Fruit fly (Drosophila melanogaster) whole organism, embryonic: ENCODE data around the gene Jhbp16.

Source experiments
- Adf1 ChIP-seq: fragments of 200-800 bp; sonication (Bioruptor generic); IDR thresholded peaks from 2 replicates; pipeline ENCODE4 v1.3.6; 2022; ENCODE audit warnings: missing biosample characterization, missing genetic modification characterization
- CG11398 ChIP-seq: fragments of 200-800 bp; sonication (Bioruptor generic); optimal IDR thresholded peaks from 2 replicates; lab custom pipeline; 2016; ENCODE audit warnings: missing biosample characterization, missing genetic modification characterization
- CG12659 ChIP-seq: fragments of 200-800 bp; sonication (Bioruptor generic); optimal IDR thresholded peaks from 3 replicates; lab custom pipeline; 2017; ENCODE audit warnings: mild to moderate bottlenecking, missing biosample characterization, missing genetic modification reagents, missing genetic modification characterization
- CG14441 ChIP-seq: fragments of 200-800 bp; sonication (Bioruptor generic); IDR thresholded peaks from 2 replicates; pipeline ENCODE4 v1.3.6; 2022; ENCODE audit warnings: missing biosample characterization, missing genetic modification characterization
- CG1647 ChIP-seq: fragments of 200-800 bp; sonication (Bioruptor generic); optimal IDR thresholded peaks from 3 replicates; lab custom pipeline; 2016; ENCODE audit warnings: missing biosample characterization, missing genetic modification characterization
- CG17568 ChIP-seq: fragments of 200-800 bp; sonication (Bioruptor generic); optimal IDR thresholded peaks from 2 replicates; lab custom pipeline; 2018; ENCODE audit warnings: missing biosample characterization, mild to moderate bottlenecking, missing genetic modification characterization, moderate library complexity
- CG17829 ChIP-seq: fragments of 200-800 bp; optimal IDR thresholded peaks from 2 replicates; lab custom pipeline; 2019; ENCODE audit warnings: missing biosample characterization, mild to moderate bottlenecking, missing genetic modification characterization, moderate library complexity
- CG17912 ChIP-seq: fragments of 200-800 bp; sonication (Bioruptor generic); optimal IDR thresholded peaks from 2 replicates; lab custom pipeline; 2018; ENCODE audit warnings: missing biosample characterization, mild to moderate bottlenecking, missing genetic modification characterization
- CG18476 ChIP-seq: fragments of 200-800 bp; sonication (Bioruptor generic); optimal IDR thresholded peaks from 2 replicates; lab custom pipeline; 2016; ENCODE audit warnings: missing biosample characterization, mild to moderate bottlenecking, missing genetic modification characterization
- CG2202 ChIP-seq: fragments of 200-800 bp; sonication (Bioruptor generic); optimal IDR thresholded peaks from 2 replicates; lab custom pipeline; 2018; ENCODE audit warnings: missing biosample characterization, mild to moderate bottlenecking, missing genetic modification characterization
- CG31441 ChIP-seq: fragments of 200-800 bp; sonication (Bioruptor generic); IDR thresholded peaks from 2 replicates; pipeline ENCODE4 v1.3.6; 2022; ENCODE audit warnings: missing biosample characterization, missing genetic modification characterization
- CG32772 ChIP-seq: fragments of 200-800 bp; sonication (Bioruptor generic); IDR thresholded peaks from 2 replicates; pipeline ENCODE4 v1.3.6; 2022; ENCODE audit warnings: missing biosample characterization, missing genetic modification characterization
- CG33213 ChIP-seq: fragments of 200-800 bp; sonication (Bioruptor generic); optimal IDR thresholded peaks from 3 replicates; lab custom pipeline; 2016; ENCODE audit warnings: missing biosample characterization, missing genetic modification characterization
- CG3407 ChIP-seq: fragments of 200-800 bp; sonication (Bioruptor generic); optimal IDR thresholded peaks from 2 replicates; lab custom pipeline; 2018; ENCODE audit warnings: missing biosample characterization, mild to moderate bottlenecking, missing genetic modification characterization
- CG34422 ChIP-seq: fragments of 200-800 bp; sonication (Bioruptor generic); IDR thresholded peaks from 3 replicates; pipeline ENCODE4 v1.3.6; 2022; ENCODE audit warnings: missing biosample characterization, missing genetic modification characterization
- CG3995 ChIP-seq: fragments of 200-800 bp; sonication (Bioruptor generic); optimal IDR thresholded peaks from 3 replicates; lab custom pipeline; 2016; ENCODE audit warnings: missing biosample characterization, missing genetic modification characterization
- CG42726 ChIP-seq: fragments of 200-800 bp; sonication (Bioruptor generic); IDR thresholded peaks from 2 replicates; pipeline ENCODE4 v1.3.6; 2022; ENCODE audit warnings: missing biosample characterization, missing genetic modification characterization; ENCODE audit not compliant: partially characterized antibody
- CG4328 ChIP-seq: fragments of 200-800 bp; sonication (Bioruptor generic); optimal IDR thresholded peaks from 3 replicates; lab custom pipeline; 2017; ENCODE audit warnings: missing biosample characterization, missing genetic modification reagents, missing genetic modification characterization
- CG7271 ChIP-seq: fragments of 200-800 bp; sonication (Bioruptor generic); optimal IDR thresholded peaks from 2 replicates; lab custom pipeline; 2018; ENCODE audit warnings: missing biosample characterization, mild to moderate bottlenecking, missing genetic modification characterization, moderate library complexity
- CG9215 ChIP-seq: fragments of 200-800 bp; sonication (Bioruptor generic); IDR thresholded peaks from 2 replicates; pipeline ENCODE4 v1.3.6; 2022; ENCODE audit warnings: missing biosample characterization, missing genetic modification characterization
- CG9932 ChIP-seq: fragments of 200-800 bp; sonication (Bioruptor generic); IDR thresholded peaks from 2 replicates; pipeline ENCODE4 v1.3.6; 2022; ENCODE audit warnings: missing biosample characterization, missing genetic modification characterization
- CrebB ChIP-seq: fragments of 200-800 bp; sonication (Bioruptor generic); optimal IDR thresholded peaks from 3 replicates; lab custom pipeline; 2018; ENCODE audit warnings: missing biosample characterization, mild to moderate bottlenecking, missing genetic modification characterization
- Dref ChIP-seq: fragments of 200-800 bp; sonication (Bioruptor generic); IDR thresholded peaks from 2 replicates; pipeline ENCODE4 v1.3.6; 2022; ENCODE audit warnings: missing biosample characterization, missing genetic modification characterization
- Ets65A ChIP-seq: fragments of 200-800 bp; sonication (Bioruptor generic); peaks from one replicate; lab custom pipeline; 2016; ENCODE audit warnings: missing biosample characterization, missing genetic modification characterization
- Fer1 ChIP-seq: fragments of 200-800 bp; sonication (Bioruptor generic); optimal IDR thresholded peaks from 2 replicates; lab custom pipeline; 2017; ENCODE audit warnings: missing biosample characterization, mild to moderate bottlenecking, missing genetic modification characterization
- GATAe ChIP-seq: fragments of 200-800 bp; sonication (Bioruptor generic); conservative IDR thresholded peaks from 2 replicates; pipeline ENCODE4 v1.3.6; 2022; ENCODE audit warnings: missing biosample characterization, missing genetic modification characterization
- Hr3 ChIP-seq: fragments of 200-800 bp; sonication (Bioruptor generic); optimal IDR thresholded peaks from 3 replicates; lab custom pipeline; 2016; ENCODE audit warnings: missing biosample characterization, missing genetic modification characterization
- Lhr ChIP-seq: fragments of 200-800 bp; sonication (Bioruptor generic); optimal IDR thresholded peaks from 3 replicates; lab custom pipeline; 2017; ENCODE audit warnings: mild to moderate bottlenecking, missing biosample characterization, missing genetic modification reagents, missing genetic modification characterization
- PHDP ChIP-seq: fragments of 200-800 bp; sonication (Bioruptor generic); optimal IDR thresholded peaks from 3 replicates; lab custom pipeline; 2018; ENCODE audit warnings: missing biosample characterization, mild to moderate bottlenecking, missing genetic modification characterization, moderate library complexity
- Pdp1 ChIP-seq, 2 experiments: fragments of 200-800 bp; sonication (Bioruptor generic); optimal IDR thresholded peaks; 3 replicates each; lab custom pipeline; 2016; ENCODE audit warnings: missing biosample characterization in 2 of 2, missing genetic modification characterization in 2 of 2, mild to moderate bottlenecking in 1 of 2, moderate library complexity in 1 of 2
- Poxn ChIP-seq: fragments of 200-800 bp; sonication (Bioruptor generic); IDR thresholded peaks from 2 replicates; pipeline ENCODE4 v1.3.6; 2022; ENCODE audit warnings: missing biosample characterization, missing genetic modification characterization
- Stat92E ChIP-seq, 3 experiments: fragments of >200 bp in 2 of 3; fragments of 200-800 bp in 1 of 3; sonication (Bioruptor generic) in 1 of 3; optimal IDR thresholded peaks; 2 replicates each; lab custom pipeline; 2017 to 2019; ENCODE audit warnings: missing biosample characterization in 3 of 3, missing genetic modification characterization in 3 of 3, mild to moderate bottlenecking in 1 of 3, moderate library complexity in 1 of 3
- TFAM ChIP-seq: fragments of 200-800 bp; sonication (Bioruptor generic); optimal IDR thresholded peaks from 2 replicates; lab custom pipeline; 2017; ENCODE audit warnings: missing biosample characterization, missing genetic modification characterization, inconsistent platforms
- al ChIP-seq: fragments of 200-800 bp; sonication (Bioruptor generic); IDR thresholded peaks from 2 replicates; pipeline ENCODE4 v1.3.6; 2022; ENCODE audit warnings: missing biosample characterization, missing genetic modification characterization
- bsh ChIP-seq, 2 experiments: fragments of 200-800 bp; sonication (Bioruptor generic); optimal IDR thresholded peaks; 2 replicates each; lab custom pipeline; 2017 to 2018; ENCODE audit warnings: mild to moderate bottlenecking in 2 of 2, missing biosample characterization in 2 of 2, missing genetic modification characterization in 2 of 2, moderate library complexity in 1 of 2
- chinmo ChIP-seq: fragments of 200-800 bp; sonication (Bioruptor generic); IDR thresholded peaks from 4 replicates; pipeline ENCODE4 v1.3.6; 2022; ENCODE audit warnings: missing biosample characterization, missing genetic modification characterization; ENCODE audit not compliant: partially characterized antibody
- dysf ChIP-seq: fragments of 200-800 bp; sonication (Bioruptor generic); IDR thresholded peaks from 3 replicates; pipeline ENCODE4 v1.3.6; 2022; ENCODE audit warnings: missing biosample characterization, missing genetic modification characterization
- gce ChIP-seq: fragments of 200-800 bp; sonication (Bioruptor generic); IDR thresholded peaks from 3 replicates; pipeline ENCODE4 v1.3.6; 2022; ENCODE audit warnings: missing biosample characterization, missing genetic modification characterization
- gfzf ChIP-seq: fragments of 200-800 bp; sonication (Bioruptor generic); optimal IDR thresholded peaks from 2 replicates; lab custom pipeline; 2016; ENCODE audit warnings: missing biosample characterization, mild to moderate bottlenecking, missing genetic modification characterization, moderate library complexity
- gt ChIP-seq: fragments of 200-800 bp; sonication (Bioruptor generic); IDR thresholded peaks from 2 replicates; pipeline ENCODE4 v1.3.6; 2022; ENCODE audit warnings: missing biosample characterization, missing genetic modification characterization
- ken ChIP-seq: fragments of 200-800 bp; sonication (Bioruptor generic); IDR thresholded peaks from 3 replicates; pipeline ENCODE4 v1.3.6; 2022; ENCODE audit warnings: missing biosample characterization, missing genetic modification characterization
- lov ChIP-seq, 2 experiments: fragments of 200-800 bp in 1 of 2; fragments of >200 bp in 1 of 2; sonication (Bioruptor generic) in 1 of 2; IDR thresholded peaks in 1 of 2; optimal IDR thresholded peaks in 1 of 2; 2 replicates in 1 of 2; 3 replicates in 1 of 2; pipeline versions ENCODE4 v1.3.6 to Lab custom; 2017 to 2022; ENCODE audit warnings: missing biosample characterization in 1 of 2, missing genetic modification characterization in 1 of 2
- nmo ChIP-seq: fragments of 200-800 bp; sonication (Bioruptor generic); optimal IDR thresholded peaks from 2 replicates; lab custom pipeline; 2018; ENCODE audit warnings: missing biosample characterization, mild to moderate bottlenecking, missing genetic modification characterization, moderate library complexity
- org-1 ChIP-seq: fragments of 200-800 bp; sonication (Bioruptor generic); optimal IDR thresholded peaks from 2 replicates; lab custom pipeline; 2017; ENCODE audit warnings: missing biosample characterization, missing genetic modification characterization
- rib ChIP-seq: fragments of 200-800 bp; sonication (Bioruptor generic); IDR thresholded peaks from 2 replicates; pipeline ENCODE4 v1.3.6; 2022; ENCODE audit warnings: missing biosample characterization, missing genetic modification characterization
- scrt ChIP-seq: fragments of 200-800 bp; sonication (Bioruptor generic); optimal IDR thresholded peaks from 2 replicates; lab custom pipeline; 2018; ENCODE audit warnings: missing biosample characterization, mild to moderate bottlenecking, missing genetic modification characterization, moderate library complexity
- sd ChIP-seq: fragments of 200-800 bp; sonication (Bioruptor generic); optimal IDR thresholded peaks from 3 replicates; lab custom pipeline; 2018; ENCODE audit warnings: missing biosample characterization, mild to moderate bottlenecking, missing genetic modification characterization, moderate library complexity
- ssp ChIP-seq: fragments of 200-800 bp; sonication (Bioruptor generic); IDR thresholded peaks from 2 replicates; pipeline ENCODE4 v1.3.6; 2022; ENCODE audit warnings: missing biosample characterization, missing genetic modification characterization
- trem ChIP-seq: fragments of 200-800 bp; optimal IDR thresholded peaks from 3 replicates; lab custom pipeline; 2019; ENCODE audit warnings: missing biosample characterization, mild to moderate bottlenecking, missing genetic modification characterization, moderate library complexity
- usp ChIP-seq: fragments of >200 bp; optimal IDR thresholded peaks from 2 replicates; lab custom pipeline; 2017; ENCODE audit warnings: missing biosample characterization, missing genetic modification characterization

Jhbp16 gene

DNA sequence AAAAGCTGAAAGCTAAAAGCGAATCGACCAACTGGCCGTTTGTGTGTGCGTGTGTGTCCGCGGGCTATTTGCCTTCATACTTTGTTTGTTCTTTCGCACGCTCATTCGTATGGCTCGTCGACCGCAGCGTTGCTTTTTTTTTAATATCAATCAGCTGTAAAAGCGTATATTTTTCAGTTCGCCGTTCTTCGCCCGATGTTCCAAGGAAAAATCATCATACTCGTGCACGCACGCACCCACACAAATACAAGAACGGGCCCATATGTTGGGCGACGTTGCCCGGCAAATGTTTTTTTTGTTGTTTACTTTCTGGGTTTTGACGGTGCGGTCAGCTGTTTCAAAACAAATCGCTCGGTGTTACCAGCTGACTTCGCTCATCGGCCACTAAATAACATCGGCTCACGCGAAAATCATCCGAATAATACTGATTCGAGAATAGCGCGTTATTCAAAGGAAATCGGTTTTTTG lies 3.5 kb upstream of the Jhbp16 start, which contains the start of gene E2f1 (continued):
- TF ChIP-seq TFAM (GFP tag; lab: Kevin White, UChicago): no peak
- no peak for TF ChIP-seq CG1647 (GFP tag; lab: Kevin White, UChicago)
- no peak for TF ChIP-seq Adf1
- no peak for TF ChIP-seq Fer1 (GFP tag; lab: Kevin White, UChicago)
- no peak for TF ChIP-seq CG31441 (GFP tag; lab: Robert Waterston, UW)
- TF ChIP-seq CG4328 (GFP tag; lab: Kevin White, UChicago): peak; percentile 5
- TF ChIP-seq CG17912 (GFP tag; lab: Kevin White, UChicago): peak; percentile 45
- TF ChIP-seq ssp: no peak
- no peak for TF ChIP-seq CG2202 (tag; lab: Kevin White, UChicago)
- TF ChIP-seq CG18476 (GFP tag; lab: Kevin White, UChicago): no peak
- TF ChIP-seq Pdp1 (GFP tag; optimal IDR thresholded peaks at IDR 0.05; lab: Kevin White, UChicago): no peak
- peak; percentile 68 for TF ChIP-seq CG12659 (GFP tag; lab: Kevin White, UChicago)
- TF ChIP-seq sd: peak; percentile 45
- peak; percentile 57 for TF ChIP-seq trem (tag; lab: Kevin White, UChicago)
- TF ChIP-seq rib (GFP tag; lab: Robert Waterston, UW): no peak; the same call in 1 of the 2 replicates
- TF ChIP-seq org-1 (GFP tag; lab: Kevin White, UChicago): peak; percentile 5
- peak; percentile 96 for TF ChIP-seq gfzf (GFP tag; lab: Kevin White, UChicago)
- TF ChIP-seq CrebB (tag; lab: Kevin White, UChicago): peak; percentile 40
- no peak for TF ChIP-seq ken (GFP tag; lab: Robert Waterston, UW)
- no peak for TF ChIP-seq CG9932 (GFP tag; lab: Robert Waterston, UW)
- no peak for TF ChIP-seq gce
- TF ChIP-seq nmo (GFP tag; lab: Kevin White, UChicago): peak; percentile 47
- no peak for TF ChIP-seq Poxn
- no peak for TF ChIP-seq CG3995 (GFP tag; lab: Kevin White, UChicago)
- 0 out of 2 replicates have a peak, but pooled peaks have one; percentile 55 for TF ChIP-seq CG42726 (GFP tag; lab: Robert Waterston, UW)
- no peak for TF ChIP-seq dysf (GFP tag; lab: Robert Waterston, UW)
- TF ChIP-seq CG33213 (GFP tag; lab: Kevin White, UChicago): peak; percentile 42
- TF ChIP-seq Ets65A (GFP tag; lab: Kevin White, UChicago): no peak
- no peak for TF ChIP-seq GATAe (GFP tag; lab: Robert Waterston, UW)
- peak; percentile 53 for TF ChIP-seq CG17568
- no peak for TF ChIP-seq al (GFP tag; lab: Robert Waterston, UW)
- no peak for TF ChIP-seq CG14441 (GFP tag; lab: Robert Waterston, UW)
- no peak for TF ChIP-seq CG7271 (tag; lab: Kevin White, UChicago)
- TF ChIP-seq CG9215: no peak
- no peak for TF ChIP-seq lov (optimal IDR thresholded peaks at IDR 0.05; lab: Kevin White, UChicago)
- 0 out of 3 replicates have a peak, but pooled peaks have one; percentile 38 for TF ChIP-seq lov (GFP tag; IDR thresholded peaks at IDR 0.05; lab: Robert Waterston, UW)
- TF ChIP-seq gt: no peak
- TF ChIP-seq Hr3 (GFP tag; lab: Kevin White, UChicago): no peak
- peak; percentile 30 for TF ChIP-seq Lhr (GFP tag; lab: Kevin White, UChicago)
- peak; percentile 44 for TF ChIP-seq Dref
- TF ChIP-seq usp (GFP tag; lab: Kevin White, UChicago): no peak
- peak; percentile 4 for TF ChIP-seq CG3407 (GFP tag; lab: Kevin White, UChicago)
- peak; percentile 80; the same call in 2 of the 3 replicates for TF ChIP-seq CG34422 (GFP tag; lab: Robert Waterston, UW)
- TF ChIP-seq scrt (GFP tag; lab: Kevin White, UChicago): peak; percentile 18
- TF ChIP-seq PHDP (tag; lab: Kevin White, UChicago): peak; percentile 33
- peak in 1 of 3 experiments; percentile 35 for TF ChIP-seq Stat92E (GFP tag; optimal IDR thresholded peaks at IDR 0.05; lab: Kevin White, UChicago)
- TF ChIP-seq CG32772 (GFP tag; lab: Robert Waterston, UW): peak; percentile 31; the same call in 1 of the 2 replicates
- peak; percentile 30 for TF ChIP-seq CG17829 (tag; lab: Kevin White, UChicago)
- no peak for TF ChIP-seq CG11398 (GFP tag; lab: Kevin White, UChicago)
- TF ChIP-seq chinmo (GFP tag; lab: Robert Waterston, UW): peak; percentile 75; the same call in 2 of the 4 replicates
- TF ChIP-seq bsh (GFP tag; optimal IDR thresholded peaks at IDR 0.05; lab: Kevin White, UChicago): no peak
